Fruit fly (Drosophila melanogaster) whole organism, wandering third instar larva: ENCODE measurements around the gene RpS10a.

ENCODE experiments used
- Hnf4 ChIP-seq: fragments of 200-800 bp; sonication (Bioruptor generic); optimal IDR thresholded peaks from 2 replicates; lab custom pipeline; 2016; ENCODE audit warnings: missing biosample characterization, mild to moderate bottlenecking, missing genetic modification characterization
- fru ChIP-seq: fragments of 200-800 bp; sonication (Bioruptor generic); optimal IDR thresholded peaks from 3 replicates; lab custom pipeline; 2016; ENCODE audit warnings: missing biosample characterization, mild to moderate bottlenecking, missing genetic modification characterization
- lola ChIP-seq: fragments of >200 bp; optimal IDR thresholded peaks from 2 replicates; lab custom pipeline; 2017; ENCODE audit warnings: missing biosample characterization, missing genetic modification characterization

dm6 chr3R:27647817-27648216 is 4.7 kb upstream of the RpS10a start:
- TF ChIP-seq Hnf4 = no peak
- TF ChIP-seq fru (GFP tag; lab: Kevin White, UChicago) = no peak
- no peak for TF ChIP-seq lola (GFP tag; lab: Kevin White, UChicago)
